Fruit fly (Drosophila melanogaster) whole organism, embryonic: Measurements from ENCODE around the gene Nepl13.
A peak's percentile ranks its signal among the peaks of the same experiment; 100 is the strongest.

Source experiments
- Awh ChIP-seq: fragments of 200-800 bp; sonication (Bioruptor generic); IDR thresholded peaks from 2 replicates; pipeline ENCODE4, ENCODE4 v1.3.6; 2022; ENCODE audit warnings: missing biosample characterization, missing genetic modification characterization
- Blimp-1 ChIP-seq: fragments of 200-800 bp; sonication (Bioruptor generic); optimal IDR thresholded peaks from 3 replicates; lab custom pipeline; 2018; ENCODE audit warnings: missing biosample characterization, missing genetic modification characterization, mild to moderate bottlenecking, moderate library complexity, missing genetic modification reagents
- CG10321 ChIP-seq: fragments of 200-800 bp; sonication (Bioruptor generic); IDR thresholded peaks from 2 replicates; pipeline ENCODE4 v1.3.6; 2022; ENCODE audit warnings: missing biosample characterization, missing genetic modification characterization
- CG10366 ChIP-seq: fragments of 200-800 bp; sonication (Bioruptor generic); IDR thresholded peaks from 2 replicates; pipeline ENCODE4 v1.3.6; 2022; ENCODE audit warnings: missing biosample characterization, missing genetic modification characterization
- CG10543 ChIP-seq: fragments of 200-800 bp; sonication (Bioruptor generic); optimal IDR thresholded peaks from 3 replicates; lab custom pipeline; 2017; ENCODE audit warnings: missing biosample characterization, mild to moderate bottlenecking, missing genetic modification characterization, moderate library complexity
- CG11723 ChIP-seq: fragments of 200-800 bp; sonication (Bioruptor generic); optimal IDR thresholded peaks from 2 replicates; lab custom pipeline; 2017; ENCODE audit warnings: missing biosample characterization, mild to moderate bottlenecking, missing genetic modification characterization
- CG17328 ChIP-seq: fragments of 200-800 bp; sonication (Bioruptor generic); IDR thresholded peaks from 2 replicates; pipeline ENCODE4 v1.3.6; 2022; ENCODE audit warnings: missing biosample characterization, missing genetic modification characterization
- CG2199 ChIP-seq: fragments of 200-800 bp; sonication (Bioruptor generic); IDR thresholded peaks from 3 replicates; pipeline ENCODE4 v1.3.6; 2022; ENCODE audit warnings: missing biosample characterization, missing genetic modification characterization
- CG32532 ChIP-seq: fragments of 200-800 bp; sonication (Bioruptor generic); IDR thresholded peaks from 2 replicates; pipeline ENCODE4 v1.3.6; 2022; ENCODE audit warnings: missing biosample characterization, missing genetic modification characterization
- CG6254 ChIP-seq: fragments of 200-800 bp; sonication (Bioruptor generic); optimal IDR thresholded peaks from 3 replicates; lab custom pipeline; 2017; ENCODE audit warnings: mild to moderate bottlenecking, missing biosample characterization, missing genetic modification reagents, missing genetic modification characterization
- CG6791 ChIP-seq: fragments of 200-800 bp; sonication (Bioruptor generic); IDR thresholded peaks from 3 replicates; pipeline ENCODE4 v1.3.6; 2022; ENCODE audit warnings: missing biosample characterization, missing genetic modification characterization; ENCODE audit not compliant: partially characterized antibody
- CkIIα-i1 ChIP-seq: fragments of 200-800 bp; sonication (Bioruptor generic); IDR thresholded peaks from 2 replicates; pipeline ENCODE4 v1.3.6; 2022; ENCODE audit warnings: missing biosample characterization, missing genetic modification characterization
- D ChIP-seq, 2 experiments: fragments of 200-800 bp in 1 of 2; fragments of >200 bp in 1 of 2; sonication (Bioruptor generic) in 1 of 2; optimal IDR thresholded peaks; 2 replicates in 1 of 2; 3 replicates in 1 of 2; lab custom pipeline; 2017; ENCODE audit warnings: mild to moderate bottlenecking in 1 of 2, missing biosample characterization in 1 of 2, missing genetic modification characterization in 1 of 2, missing genetic modification reagents in 1 of 2
- D19B ChIP-seq: fragments of 200-800 bp; sonication (Bioruptor generic); optimal IDR thresholded peaks from 2 replicates; lab custom pipeline; 2017; ENCODE audit warnings: missing biosample characterization, mild to moderate bottlenecking, missing genetic modification characterization
- Drgx ChIP-seq: fragments of 200-800 bp; sonication (Bioruptor generic); IDR thresholded peaks from 2 replicates; pipeline ENCODE4 v1.3.6; 2022; ENCODE audit warnings: missing biosample characterization, missing genetic modification characterization
- E2f2 ChIP-seq: fragments of 200-800 bp; sonication (Bioruptor generic); IDR thresholded peaks from 2 replicates; pipeline ENCODE4 v1.3.6; 2022; ENCODE audit warnings: missing biosample characterization, missing genetic modification characterization
- Ets65A ChIP-seq: fragments of 200-800 bp; sonication (Bioruptor generic); peaks from one replicate; lab custom pipeline; 2016; ENCODE audit warnings: missing biosample characterization, missing genetic modification characterization
- Gug ChIP-seq: fragments of 200-800 bp; sonication (Bioruptor generic); IDR thresholded peaks from 4 replicates; pipeline ENCODE4 v1.3.6; 2022; ENCODE audit warnings: missing biosample characterization, missing genetic modification characterization
- HLHmδ ChIP-seq: fragments of 200-800 bp; sonication (Bioruptor generic); optimal IDR thresholded peaks from 2 replicates; lab custom pipeline; 2018; ENCODE audit warnings: missing biosample characterization, mild to moderate bottlenecking, missing genetic modification characterization, moderate library complexity
- Hr78 ChIP-seq, 2 experiments: fragments of 200-800 bp in 1 of 2; fragments of >200 bp in 1 of 2; sonication (Bioruptor generic) in 1 of 2; optimal IDR thresholded peaks; 2 replicates each; lab custom pipeline; 2017 to 2019; ENCODE audit warnings: missing biosample characterization in 2 of 2, missing genetic modification characterization in 2 of 2, mild to moderate bottlenecking in 1 of 2, moderate library complexity in 1 of 2
- Lhr ChIP-seq: fragments of 200-800 bp; sonication (Bioruptor generic); optimal IDR thresholded peaks from 3 replicates; lab custom pipeline; 2017; ENCODE audit warnings: mild to moderate bottlenecking, missing biosample characterization, missing genetic modification reagents, missing genetic modification characterization
- Meics ChIP-seq: fragments of 200-800 bp; sonication (Bioruptor generic); optimal IDR thresholded peaks from 2 replicates; lab custom pipeline; 2017; ENCODE audit warnings: missing biosample characterization, mild to moderate bottlenecking, missing genetic modification characterization
- Pdp1 ChIP-seq, 2 experiments: fragments of 200-800 bp; sonication (Bioruptor generic); optimal IDR thresholded peaks; 3 replicates each; lab custom pipeline; 2016; ENCODE audit warnings: missing biosample characterization in 2 of 2, missing genetic modification characterization in 2 of 2, mild to moderate bottlenecking in 1 of 2, moderate library complexity in 1 of 2
- Ptx1 ChIP-seq: fragments of 200-800 bp; sonication (Bioruptor generic); IDR thresholded peaks from 2 replicates; pipeline ENCODE4 v1.3.6; 2022; ENCODE audit warnings: missing biosample characterization, missing genetic modification characterization
- Sry-β ChIP-seq: fragments of 200-800 bp; sonication (Bioruptor generic); optimal IDR thresholded peaks from 2 replicates; lab custom pipeline; 2018; ENCODE audit warnings: missing biosample characterization, mild to moderate bottlenecking, missing genetic modification characterization, moderate library complexity
- Stat92E ChIP-seq, 3 experiments: fragments of >200 bp in 2 of 3; fragments of 200-800 bp in 1 of 3; sonication (Bioruptor generic) in 1 of 3; optimal IDR thresholded peaks; 2 replicates each; lab custom pipeline; 2017 to 2019; ENCODE audit warnings: missing biosample characterization in 3 of 3, missing genetic modification characterization in 3 of 3, mild to moderate bottlenecking in 1 of 3, moderate library complexity in 1 of 3
- Trl ChIP-seq, 3 experiments: fragments of >200 bp in 2 of 3; fragments of 200-800 bp in 1 of 3; sonication (Bioruptor generic) in 1 of 3; optimal IDR thresholded peaks; 2 replicates in 1 of 3; 3 replicates in 2 of 3; lab custom pipeline; 2016 to 2017; ENCODE audit warnings: missing biosample characterization in 1 of 3, missing genetic modification characterization in 1 of 3
- ase ChIP-seq: fragments of 200-800 bp; sonication (Bioruptor generic); IDR thresholded peaks from 3 replicates; pipeline ENCODE4 v1.3.6; 2022; ENCODE audit warnings: missing biosample characterization, missing genetic modification characterization
- caup ChIP-seq: fragments of 200-800 bp; sonication (Bioruptor generic); optimal IDR thresholded peaks from 3 replicates; lab custom pipeline; 2017; ENCODE audit warnings: missing biosample characterization, mild to moderate bottlenecking, missing genetic modification characterization, moderate library complexity; ENCODE audit not compliant: severe bottlenecking
- crp ChIP-seq, 2 experiments: fragments of 200-800 bp; sonication (Bioruptor generic); optimal IDR thresholded peaks; 2 replicates in 1 of 2; 3 replicates in 1 of 2; lab custom pipeline; 2017; ENCODE audit warnings: missing biosample characterization in 2 of 2, missing genetic modification characterization in 2 of 2, mild to moderate bottlenecking in 1 of 2, moderate library complexity in 1 of 2
- gcm ChIP-seq: fragments of 200-800 bp; sonication (Bioruptor generic); optimal IDR thresholded peaks from 2 replicates; lab custom pipeline; 2019; ENCODE audit warnings: missing biosample characterization, mild to moderate bottlenecking, missing genetic modification characterization, moderate library complexity
- gfzf ChIP-seq: fragments of 200-800 bp; sonication (Bioruptor generic); optimal IDR thresholded peaks from 2 replicates; lab custom pipeline; 2016; ENCODE audit warnings: missing biosample characterization, mild to moderate bottlenecking, missing genetic modification characterization, moderate library complexity
- h ChIP-seq: fragments of >200 bp; optimal IDR thresholded peaks from 2 replicates; lab custom pipeline; 2017
- jing ChIP-seq: fragments of 200-800 bp; sonication (Bioruptor generic); optimal IDR thresholded peaks from 2 replicates; lab custom pipeline; 2018; ENCODE audit warnings: missing biosample characterization, mild to moderate bottlenecking, missing genetic modification characterization
- kni ChIP-seq: fragments of 200-800 bp; sonication (Bioruptor generic); optimal IDR thresholded peaks from 3 replicates; lab custom pipeline; 2017; ENCODE audit warnings: mild to moderate bottlenecking, missing biosample characterization, missing genetic modification reagents, missing genetic modification characterization
- nmo ChIP-seq: fragments of 200-800 bp; sonication (Bioruptor generic); optimal IDR thresholded peaks from 2 replicates; lab custom pipeline; 2018; ENCODE audit warnings: missing biosample characterization, mild to moderate bottlenecking, missing genetic modification characterization, moderate library complexity
- phol ChIP-seq: fragments of 200-800 bp; sonication (Bioruptor generic); optimal IDR thresholded peaks from 3 replicates; lab custom pipeline; 2018; ENCODE audit warnings: missing biosample characterization, mild to moderate bottlenecking, missing genetic modification characterization, moderate library complexity
- pzg ChIP-seq: fragments of 200-800 bp; sonication (Bioruptor generic); optimal IDR thresholded peaks from 3 replicates; lab custom pipeline; 2018; ENCODE audit warnings: missing biosample characterization, mild to moderate bottlenecking, missing genetic modification characterization, moderate library complexity
- row ChIP-seq: fragments of 200-800 bp; sonication (Bioruptor generic); IDR thresholded peaks from 3 replicates; pipeline ENCODE4 v1.3.6; 2022; ENCODE audit warnings: missing biosample characterization, missing genetic modification characterization
- salm ChIP-seq: fragments of 200-800 bp; sonication (Bioruptor generic); optimal IDR thresholded peaks from 2 replicates; lab custom pipeline; 2018; ENCODE audit warnings: missing biosample characterization, mild to moderate bottlenecking, missing genetic modification characterization
- sd ChIP-seq: fragments of 200-800 bp; sonication (Bioruptor generic); optimal IDR thresholded peaks from 3 replicates; lab custom pipeline; 2018; ENCODE audit warnings: missing biosample characterization, mild to moderate bottlenecking, missing genetic modification characterization, moderate library complexity
- sens ChIP-seq: fragments of 200-800 bp; sonication (Bioruptor generic); peaks from one replicate; lab custom pipeline; 2016; ENCODE audit warnings: missing biosample characterization, missing genetic modification characterization
- sr ChIP-seq: fragments of 200-800 bp; sonication (Bioruptor generic); IDR thresholded peaks from 3 replicates; pipeline ENCODE4 v1.3.6; 2022; ENCODE audit warnings: missing biosample characterization, missing genetic modification characterization
- sug ChIP-seq: fragments of 200-800 bp; optimal IDR thresholded peaks from 2 replicates; lab custom pipeline; 2019; ENCODE audit warnings: missing biosample characterization, mild to moderate bottlenecking, missing genetic modification characterization, moderate library complexity
- tna ChIP-seq: fragments of 200-800 bp; sonication (Bioruptor generic); IDR thresholded peaks from 2 replicates; pipeline ENCODE4 v1.3.6; 2022; ENCODE audit warnings: missing biosample characterization, missing genetic modification characterization; ENCODE audit not compliant: partially characterized antibody
- vvl ChIP-seq: fragments of 200-800 bp; sonication (Bioruptor generic); IDR thresholded peaks from 2 replicates; pipeline ENCODE4 v1.3.6; 2022; ENCODE audit warnings: missing biosample characterization, missing genetic modification characterization

Gene Nepl13

dm6 chr3R:22781412-22781811 lies 20.5 kb upstream of the Nepl13 start (continued):
- no peak for TF ChIP-seq pzg (GFP tag; lab: Kevin White, UChicago)
- TF ChIP-seq Stat92E (GFP tag; optimal IDR thresholded peaks at IDR 0.05; lab: Kevin White, UChicago): peak in 1 of 3 experiments; percentile 36
- peak; percentile 33 for TF ChIP-seq E2f2 (GFP tag; lab: Robert Waterston, UW)
- no peak for TF ChIP-seq CG10321 (GFP tag; lab: Robert Waterston, UW)
- no peak for TF ChIP-seq tna (GFP tag; lab: Robert Waterston, UW)
- no peak for TF ChIP-seq jing (GFP tag; lab: Kevin White, UChicago)
- TF ChIP-seq Trl (optimal IDR thresholded peaks at IDR 0.05; lab: Kevin White, UChicago): peak; percentile 52 to 71
- TF ChIP-seq Trl (GFP tag; optimal IDR thresholded peaks at IDR 0.05; lab: Kevin White, UChicago): no peak

dm6 chr3R:22780135-22780534 lies 19.3 kb upstream of the Nepl13 start:
- no peak for TF ChIP-seq Gug (GFP tag; lab: Robert Waterston, UW)
- TF ChIP-seq D (optimal IDR thresholded peaks at IDR 0.05; lab: Kevin White, UChicago): no peak
- peak; percentile 28 for TF ChIP-seq D (GFP tag; optimal IDR thresholded peaks at IDR 0.05; lab: Kevin White, UChicago)
- peak; percentile 12 for TF ChIP-seq Blimp-1 (GFP tag; lab: Kevin White, UChicago)
- no peak for TF ChIP-seq Ets65A (GFP tag; lab: Kevin White, UChicago)
- peak in 1 of 2 experiments; percentile 12 for TF ChIP-seq crp (GFP tag; optimal IDR thresholded peaks at IDR 0.05; lab: Kevin White, UChicago)
- TF ChIP-seq CG6254 (GFP tag; lab: Kevin White, UChicago): peak; percentile 73
- TF ChIP-seq Pdp1 (GFP tag; optimal IDR thresholded peaks at IDR 0.05; lab: Kevin White, UChicago): peak in 1 of 2 experiments; percentile 31
- no peak for TF ChIP-seq Meics (GFP tag; lab: Kevin White, UChicago)
- no peak for TF ChIP-seq CG6791 (GFP tag; lab: Robert Waterston, UW)
- 0 out of 3 replicates have a peak, but pooled peaks have one; percentile 13 for TF ChIP-seq row (GFP tag; lab: Robert Waterston, UW)
- no peak for TF ChIP-seq CG17328
- 0 out of 2 replicates have a peak, but pooled peaks have one; percentile 37 for TF ChIP-seq Awh (GFP tag; lab: Robert Waterston, UW)
- TF ChIP-seq vvl (GFP tag; lab: Robert Waterston, UW): peak; percentile 95
- TF ChIP-seq sr (GFP tag; lab: Robert Waterston, UW): no peak
- TF ChIP-seq Ptx1 (GFP tag; lab: Robert Waterston, UW): no peak
- 0 out of 3 replicates have a peak, but pooled peaks have one; percentile 26 for TF ChIP-seq CG2199 (GFP tag; lab: Robert Waterston, UW)
- no peak for TF ChIP-seq ase (GFP tag; lab: Robert Waterston, UW)
- peak; percentile 5 for TF ChIP-seq D19B (GFP tag; lab: Kevin White, UChicago)
- TF ChIP-seq CkIIα-i1: no peak
- peak; percentile 89 for TF ChIP-seq kni
- TF ChIP-seq CG10366 (GFP tag; lab: Robert Waterston, UW): peak; percentile 35; the same call in 1 of the 2 replicates
- TF ChIP-seq caup (GFP tag; lab: Kevin White, UChicago): peak; percentile 24
- 0 out of 2 replicates have a peak, but pooled peaks have one; percentile 28 for TF ChIP-seq CG32532 (GFP tag; lab: Robert Waterston, UW)
- no peak for TF ChIP-seq h (lab: Kevin White, UChicago)
- no peak for TF ChIP-seq phol
- TF ChIP-seq Lhr (GFP tag; lab: Kevin White, UChicago): no peak
- peak; percentile 44 for TF ChIP-seq sug
- TF ChIP-seq sd (tag; lab: Kevin White, UChicago): peak; percentile 33
- no peak for TF ChIP-seq gfzf (GFP tag; lab: Kevin White, UChicago)
- TF ChIP-seq Hr78 (GFP tag; optimal IDR thresholded peaks at IDR 0.05; lab: Kevin White, UChicago): peak in 1 of 2 experiments; percentile 59
- TF ChIP-seq gcm: peak; percentile 35
- peak; percentile 34 for TF ChIP-seq HLHmδ
- TF ChIP-seq CG10543 (GFP tag; lab: Kevin White, UChicago): peak; percentile 3
- 0 out of 2 replicates have a peak, but pooled peaks have one; percentile 33 for TF ChIP-seq Drgx (GFP tag; lab: Robert Waterston, UW)
- no peak for TF ChIP-seq CG11723
- TF ChIP-seq Sry-β (GFP tag; lab: Kevin White, UChicago): no peak
- peak; percentile 18 for TF ChIP-seq salm (tag; lab: Kevin White, UChicago)
- TF ChIP-seq sens: peak; percentile 55
- no peak for TF ChIP-seq nmo
